Fruit fly (Drosophila melanogaster) whole organism, embryonic: Measurements from ENCODE around the gene Rtca.

ENCODE experiments used
- Bgb ChIP-seq: fragments of 200-800 bp; sonication (Bioruptor generic); IDR thresholded peaks from 2 replicates; pipeline ENCODE4 v1.3.6; 2022; ENCODE audit warnings: missing biosample characterization, missing genetic modification characterization; ENCODE audit not compliant: partially characterized antibody
- CG11247 ChIP-seq: fragments of 200-800 bp; sonication (Bioruptor generic); IDR thresholded peaks from 2 replicates; pipeline ENCODE4 v1.3.6; 2022; ENCODE audit warnings: missing biosample characterization, missing genetic modification characterization
- CG12071 ChIP-seq: fragments of 200-800 bp; sonication (Bioruptor generic); optimal IDR thresholded peaks from 3 replicates; lab custom pipeline; 2018; ENCODE audit warnings: missing biosample characterization, mild to moderate bottlenecking, missing genetic modification characterization
- CG13123 ChIP-seq: fragments of 200-800 bp; sonication (Bioruptor generic); optimal IDR thresholded peaks from 2 replicates; lab custom pipeline; 2016; ENCODE audit warnings: missing biosample characterization, missing genetic modification characterization
- CG15073 ChIP-seq: fragments of 200-800 bp; sonication (Bioruptor generic); optimal IDR thresholded peaks from 2 replicates; lab custom pipeline; 2016; ENCODE audit warnings: missing biosample characterization, missing genetic modification characterization
- CG1529 ChIP-seq: fragments of 200-800 bp; sonication (Bioruptor generic); optimal IDR thresholded peaks from 3 replicates; lab custom pipeline; 2018; ENCODE audit warnings: missing biosample characterization, missing genetic modification characterization
- CG1647 ChIP-seq: fragments of 200-800 bp; sonication (Bioruptor generic); optimal IDR thresholded peaks from 3 replicates; lab custom pipeline; 2016; ENCODE audit warnings: missing biosample characterization, missing genetic modification characterization
- CG16815 ChIP-seq: fragments of 200-800 bp; sonication (Bioruptor generic); optimal IDR thresholded peaks from 3 replicates; lab custom pipeline; 2017; ENCODE audit warnings: missing biosample characterization, mild to moderate bottlenecking, missing genetic modification characterization
- CG17359 ChIP-seq: fragments of 200-800 bp; sonication (Bioruptor generic); optimal IDR thresholded peaks from 3 replicates; lab custom pipeline; 2018; ENCODE audit warnings: missing biosample characterization, mild to moderate bottlenecking, missing genetic modification characterization, moderate library complexity
- CG17912 ChIP-seq: fragments of 200-800 bp; sonication (Bioruptor generic); optimal IDR thresholded peaks from 2 replicates; lab custom pipeline; 2018; ENCODE audit warnings: missing biosample characterization, mild to moderate bottlenecking, missing genetic modification characterization
- CG2116 ChIP-seq: fragments of 200-800 bp; sonication (Bioruptor generic); optimal IDR thresholded peaks from 3 replicates; lab custom pipeline; 2018; ENCODE audit warnings: missing biosample characterization, mild to moderate bottlenecking, missing genetic modification characterization
- CG2129 ChIP-seq: fragments of 200-800 bp; sonication (Bioruptor generic); IDR thresholded peaks from 2 replicates; pipeline ENCODE4 v1.3.6; 2022; ENCODE audit warnings: missing biosample characterization, missing genetic modification characterization; ENCODE audit not compliant: partially characterized antibody
- CG31388 ChIP-seq: fragments of 200-800 bp; sonication (Bioruptor generic); optimal IDR thresholded peaks from 2 replicates; lab custom pipeline; 2016; ENCODE audit warnings: missing biosample characterization, missing genetic modification characterization
- CG4424 ChIP-seq: fragments of 200-800 bp; sonication (Bioruptor generic); optimal IDR thresholded peaks from 3 replicates; lab custom pipeline; 2016; ENCODE audit warnings: missing biosample characterization, missing genetic modification characterization
- CG6689 ChIP-seq: fragments of 200-800 bp; sonication (Bioruptor generic); IDR thresholded peaks from 2 replicates; pipeline ENCODE4 v1.3.6; 2022; ENCODE audit warnings: missing biosample characterization, missing genetic modification characterization
- CG7839 ChIP-seq: fragments of 200-800 bp; sonication (Bioruptor generic); optimal IDR thresholded peaks from 3 replicates; lab custom pipeline; 2018; ENCODE audit warnings: missing biosample characterization, mild to moderate bottlenecking, missing genetic modification characterization, moderate library complexity
- CG9215 ChIP-seq: fragments of 200-800 bp; sonication (Bioruptor generic); IDR thresholded peaks from 2 replicates; pipeline ENCODE4 v1.3.6; 2022; ENCODE audit warnings: missing biosample characterization, missing genetic modification characterization
- CG9609 ChIP-seq: fragments of 200-800 bp; sonication (Bioruptor generic); optimal IDR thresholded peaks from 3 replicates; lab custom pipeline; 2016; ENCODE audit warnings: missing biosample characterization, missing genetic modification characterization
- CG9797 ChIP-seq: fragments of 200-800 bp; sonication (Bioruptor generic); optimal IDR thresholded peaks from 3 replicates; lab custom pipeline; 2018; ENCODE audit warnings: missing biosample characterization, mild to moderate bottlenecking, missing genetic modification characterization
- Dad ChIP-seq: fragments of 200-800 bp; sonication (Bioruptor generic); optimal IDR thresholded peaks from 3 replicates; lab custom pipeline; 2016; ENCODE audit warnings: missing biosample characterization, missing genetic modification characterization
- Dbx ChIP-seq: fragments of 200-800 bp; sonication (Bioruptor generic); IDR thresholded peaks from 3 replicates; pipeline ENCODE4 v1.3.6; 2022; ENCODE audit warnings: missing biosample characterization, missing genetic modification characterization
- H2.0 ChIP-seq: fragments of 200-800 bp; sonication (Bioruptor generic); IDR thresholded peaks from 2 replicates; pipeline ENCODE4 v1.3.6; 2022; ENCODE audit warnings: missing biosample characterization, missing genetic modification characterization
- HmgD ChIP-seq: fragments of 200-800 bp; sonication (Bioruptor generic); optimal IDR thresholded peaks from 3 replicates; lab custom pipeline; 2016; ENCODE audit warnings: missing biosample characterization, missing genetic modification characterization
- Hmx ChIP-seq: fragments of 200-800 bp; sonication (Bioruptor generic); optimal IDR thresholded peaks from 2 replicates; lab custom pipeline; 2016; ENCODE audit warnings: missing biosample characterization, missing genetic modification characterization
- Mad ChIP-seq: fragments of 200-800 bp; sonication (Bioruptor generic); optimal IDR thresholded peaks from 2 replicates; lab custom pipeline; 2016; ENCODE audit warnings: missing biosample characterization, missing genetic modification characterization
- NK7.1 ChIP-seq: fragments of 200-800 bp; sonication (Bioruptor generic); optimal IDR thresholded peaks from 3 replicates; lab custom pipeline; 2016; ENCODE audit warnings: missing biosample characterization, missing genetic modification characterization
- Nf-YA ChIP-seq: fragments of 200-800 bp; sonication (Bioruptor generic); IDR thresholded peaks from 2 replicates; pipeline ENCODE4 v1.3.6; 2022; ENCODE audit warnings: missing biosample characterization, missing genetic modification characterization
- Nf-YB ChIP-seq: fragments of 200-800 bp; sonication (Bioruptor generic); optimal IDR thresholded peaks from 3 replicates; lab custom pipeline; 2019; ENCODE audit warnings: missing biosample characterization, mild to moderate bottlenecking, missing genetic modification characterization, moderate library complexity
- Oaz ChIP-seq: fragments of 200-800 bp; sonication (Bioruptor generic); IDR thresholded peaks from 2 replicates; pipeline ENCODE4 v1.3.6; 2022; ENCODE audit warnings: missing biosample characterization, missing genetic modification characterization
- Pdp1 ChIP-seq, 2 experiments: fragments of 200-800 bp; sonication (Bioruptor generic); optimal IDR thresholded peaks; 3 replicates each; lab custom pipeline; 2016; ENCODE audit warnings: missing biosample characterization in 2 of 2, missing genetic modification characterization in 2 of 2, mild to moderate bottlenecking in 1 of 2, moderate library complexity in 1 of 2
- TFAM ChIP-seq: fragments of 200-800 bp; sonication (Bioruptor generic); optimal IDR thresholded peaks from 2 replicates; lab custom pipeline; 2017; ENCODE audit warnings: missing biosample characterization, missing genetic modification characterization, inconsistent platforms
- Xrp1 ChIP-seq: fragments of 200-800 bp; sonication (Bioruptor generic); IDR thresholded peaks from 2 replicates; pipeline ENCODE4 v1.3.6; 2022; ENCODE audit warnings: missing biosample characterization, missing genetic modification characterization
- danr ChIP-seq: fragments of 200-800 bp; sonication (Bioruptor generic); IDR thresholded peaks from 2 replicates; pipeline ENCODE4 v1.3.6; 2022; ENCODE audit warnings: missing biosample characterization, missing genetic modification characterization
- disco-r ChIP-seq: fragments of 200-800 bp; sonication (Bioruptor generic); optimal IDR thresholded peaks from 2 replicates; lab custom pipeline; 2016; ENCODE audit warnings: missing biosample characterization, missing genetic modification characterization
- dm ChIP-seq: fragments of 200-800 bp; sonication (Bioruptor generic); optimal IDR thresholded peaks from 3 replicates; lab custom pipeline; 2016; ENCODE audit warnings: missing biosample characterization, missing genetic modification characterization
- dpn ChIP-seq, 2 experiments: fragments of 200-800 bp; sonication (Bioruptor generic); optimal IDR thresholded peaks; 3 replicates each; lab custom pipeline; 2016; ENCODE audit warnings: missing biosample characterization in 2 of 2, missing genetic modification characterization in 2 of 2
- dysf ChIP-seq: fragments of 200-800 bp; sonication (Bioruptor generic); IDR thresholded peaks from 3 replicates; pipeline ENCODE4 v1.3.6; 2022; ENCODE audit warnings: missing biosample characterization, missing genetic modification characterization
- hbn ChIP-seq: fragments of 200-800 bp; sonication (Bioruptor generic); IDR thresholded peaks from 2 replicates; pipeline ENCODE4 v1.3.6; 2022; ENCODE audit warnings: missing biosample characterization, missing genetic modification characterization; ENCODE audit not compliant: partially characterized antibody
- ken ChIP-seq: fragments of 200-800 bp; sonication (Bioruptor generic); IDR thresholded peaks from 3 replicates; pipeline ENCODE4 v1.3.6; 2022; ENCODE audit warnings: missing biosample characterization, missing genetic modification characterization
- maf-S ChIP-seq: fragments of 200-800 bp; sonication (Bioruptor generic); optimal IDR thresholded peaks from 2 replicates; lab custom pipeline; 2016; ENCODE audit warnings: missing biosample characterization, missing genetic modification characterization
- onecut ChIP-seq: fragments of 200-800 bp; sonication (Bioruptor generic); IDR thresholded peaks from 2 replicates; pipeline ENCODE4 v1.3.6; 2022; ENCODE audit warnings: missing biosample characterization, missing genetic modification characterization
- org-1 ChIP-seq: fragments of 200-800 bp; sonication (Bioruptor generic); optimal IDR thresholded peaks from 2 replicates; lab custom pipeline; 2017; ENCODE audit warnings: missing biosample characterization, missing genetic modification characterization
- peb ChIP-seq: fragments of 200-800 bp; sonication (Bioruptor generic); IDR thresholded peaks from 2 replicates; pipeline ENCODE4 v1.3.6; 2022; ENCODE audit warnings: missing biosample characterization, missing genetic modification characterization
- phol ChIP-seq: fragments of 200-800 bp; sonication (Bioruptor generic); optimal IDR thresholded peaks from 3 replicates; lab custom pipeline; 2018; ENCODE audit warnings: missing biosample characterization, mild to moderate bottlenecking, missing genetic modification characterization, moderate library complexity
- ranshi ChIP-seq: fragments of 200-800 bp; sonication (Bioruptor generic); IDR thresholded peaks from 2 replicates; pipeline ENCODE4 v1.3.6; 2022; ENCODE audit warnings: missing biosample characterization, missing genetic modification characterization
- repo ChIP-seq: fragments of 200-800 bp; sonication (Bioruptor generic); optimal IDR thresholded peaks from 2 replicates; lab custom pipeline; 2016; ENCODE audit warnings: missing biosample characterization, missing genetic modification characterization
- salm ChIP-seq: fragments of 200-800 bp; sonication (Bioruptor generic); optimal IDR thresholded peaks from 2 replicates; lab custom pipeline; 2018; ENCODE audit warnings: missing biosample characterization, mild to moderate bottlenecking, missing genetic modification characterization
- sisA ChIP-seq: fragments of 200-800 bp; sonication (Bioruptor generic); IDR thresholded peaks from 2 replicates; pipeline ENCODE4 v1.3.6; 2022; ENCODE audit warnings: missing biosample characterization, missing genetic modification characterization
- sob ChIP-seq: fragments of 200-800 bp; sonication (Bioruptor generic); IDR thresholded peaks from 2 replicates; pipeline ENCODE4 v1.3.6; 2022; ENCODE audit warnings: missing biosample characterization, missing genetic modification characterization
- ssp ChIP-seq: fragments of 200-800 bp; sonication (Bioruptor generic); IDR thresholded peaks from 2 replicates; pipeline ENCODE4 v1.3.6; 2022; ENCODE audit warnings: missing biosample characterization, missing genetic modification characterization
- tgo ChIP-seq: fragments of 200-800 bp; sonication (Bioruptor generic); IDR thresholded peaks from 3 replicates; pipeline ENCODE4 v1.3.6; 2022; ENCODE audit warnings: missing biosample characterization, missing genetic modification characterization
- z ChIP-seq: fragments of 200-800 bp; sonication (Bioruptor generic); IDR thresholded peaks from 3 replicates; pipeline ENCODE4 v1.3.6; 2022; ENCODE audit warnings: missing biosample characterization, missing genetic modification characterization
- zfh1 ChIP-seq: fragments of 200-800 bp; sonication (Bioruptor generic); IDR thresholded peaks from 3 replicates; pipeline ENCODE4 v1.3.6; 2022; ENCODE audit warnings: missing biosample characterization, missing genetic modification characterization

Rtca gene

DNA sequence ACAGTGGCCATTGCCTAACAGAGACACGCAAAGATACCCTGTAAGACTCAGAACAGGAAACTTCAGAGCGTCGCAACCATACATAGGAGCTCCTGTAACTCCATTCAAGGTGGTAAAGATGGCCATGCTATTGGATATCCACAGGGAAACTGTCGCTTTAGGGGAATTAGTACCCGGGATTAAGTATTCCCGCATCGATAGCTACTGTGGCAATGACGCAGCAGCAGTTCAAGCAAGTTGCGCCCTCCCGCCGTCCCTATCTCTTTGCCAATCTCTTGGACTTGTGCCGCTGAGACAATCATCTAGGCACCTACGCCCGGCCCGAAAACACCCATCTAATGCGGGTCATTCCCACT, 1.5 kb upstream of the Rtca start (continued):
- TF ChIP-seq HmgD (GFP tag; lab: Kevin White, UChicago) (no peak), phol (peak; percentile 49), CG1529 (no peak), z (no peak), zfh1 (peak; percentile 74; the same call in 2 of the 3 replicates), repo (no peak), ranshi (GFP tag; lab: Robert Waterston, UW) (peak; percentile 65; the same call in 1 of the 2 replicates), Bgb (no peak), CG17912 (GFP tag; lab: Kevin White, UChicago) (peak; percentile 5), CG12071 (GFP tag; lab: Kevin White, UChicago) (peak; percentile 57), onecut (peak; percentile 25; the same call in 1 of the 2 replicates), CG13123 (GFP tag; lab: Kevin White, UChicago) (no peak), danr (GFP tag; lab: Robert Waterston, UW) (peak; percentile 31; the same call in 1 of the 2 replicates), CG4424 (GFP tag; lab: Kevin White, UChicago) (no peak), Nf-YB (GFP tag; lab: Kevin White, UChicago) (no peak), CG17359 (peak; percentile 50), ken (GFP tag; lab: Robert Waterston, UW) (0 out of 3 replicates have a peak, but pooled peaks have one; percentile 50), CG1647 (GFP tag; lab: Kevin White, UChicago) (peak; percentile 28), CG9215 (peak; percentile 76), CG16815 (GFP tag; lab: Kevin White, UChicago) (peak; percentile 16), maf-S (peak; percentile 54), salm (tag; lab: Kevin White, UChicago) (peak; percentile 35), Nf-YA (GFP tag; lab: Robert Waterston, UW) (no peak), sisA (GFP tag; lab: Robert Waterston, UW) (peak; percentile 69), CG2129 (GFP tag; lab: Robert Waterston, UW) (no peak), CG7839 (tag; lab: Kevin White, UChicago) (peak; percentile 71), peb (GFP tag; lab: Robert Waterston, UW) (0 out of 2 replicates have a peak, but pooled peaks have one; percentile 33), Mad (GFP tag; lab: Kevin White, UChicago) (peak; percentile 14), disco-r (GFP tag; lab: Kevin White, UChicago) (no peak), dysf (peak; percentile 89), dpn (GFP tag; optimal IDR thresholded peaks at IDR 0.05; lab: Kevin White, UChicago) (peak; percentile 61 to 74), hbn (GFP tag; lab: Robert Waterston, UW) (no peak), ssp (peak; percentile 51; the same call in 1 of the 2 replicates), Oaz (peak; percentile 61), CG15073 (GFP tag; lab: Kevin White, UChicago) (no peak), CG31388 (no peak), dm (no peak), tgo (GFP tag; lab: Robert Waterston, UW) (peak; percentile 78), Pdp1 (GFP tag; optimal IDR thresholded peaks at IDR 0.05; lab: Kevin White, UChicago) (peak; percentile 24 to 61), CG6689 (GFP tag; lab: Robert Waterston, UW) (peak; percentile 61), NK7.1 (peak; percentile 41), TFAM (GFP tag; lab: Kevin White, UChicago) (no peak), H2.0 (GFP tag; lab: Robert Waterston, UW) (peak; percentile 66)

DNA sequence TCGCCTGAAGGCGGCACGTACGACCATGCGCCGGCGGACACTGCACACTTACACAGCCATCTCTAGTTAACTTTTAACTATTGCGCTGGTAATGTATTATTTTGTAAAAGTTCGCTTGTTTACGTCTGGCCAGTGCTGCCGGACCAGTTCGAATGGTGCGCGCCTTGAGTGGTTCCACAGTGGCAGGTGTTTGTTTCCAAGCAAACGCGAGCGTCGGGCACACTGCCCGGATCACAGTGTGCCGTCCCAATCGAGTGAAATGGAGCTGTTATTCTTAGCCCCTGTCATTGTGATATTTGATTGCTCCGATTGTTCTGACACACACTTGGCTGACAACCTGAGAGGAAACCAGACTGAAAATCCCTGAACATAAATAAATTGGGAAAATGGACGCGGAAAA, 1.1 kb downstream of the Rtca start, which contains the start of gene CG4199:
TSS of gene CG4199 (minus strand) at position 159 of the 400 bp plus-strand sequence.
- TF ChIP-seq CG9609 (GFP tag; lab: Kevin White, UChicago) (no peak), Xrp1 (no peak), CG31388 (no peak), ranshi (GFP tag; lab: Robert Waterston, UW) (no peak), CG17359 (no peak), CG9797 (GFP tag; lab: Kevin White, UChicago) (peak; percentile 77), dm (peak; percentile 3), Hmx (no peak), CG13123 (GFP tag; lab: Kevin White, UChicago) (no peak), sob (0 out of 2 replicates have a peak, but pooled peaks have one; percentile 36), CG2116 (peak; percentile 48), Dad (GFP tag; lab: Kevin White, UChicago) (no peak), CG11247 (GFP tag; lab: Robert Waterston, UW) (no peak), Dbx (0 out of 3 replicates have a peak, but pooled peaks have one; percentile 22), org-1 (GFP tag; lab: Kevin White, UChicago) (no peak)
